Worm (Caenorhabditis elegans) whole organism, young adult: ENCODE results near the gene nhr-233.
A peak's percentile ranks its signal among the peaks of the same experiment; 100 is the strongest.

Experiments used
- B0035.1 ChIP-seq: sonication (generic microtip); optimal IDR thresholded peaks from 2 replicates; lab custom pipeline; 2016; ENCODE audit warnings: missing genetic modification characterization, mild to moderate bottlenecking, missing compliant biosample characterization, missing genotype, missing genetic modification reagents
- D2030.7 ChIP-seq: fragments of 200-800 bp; sonication (Bioruptor generic); IDR thresholded peaks from 2 replicates; pipeline ENCODE4 v1.3.6; 2022; ENCODE audit warnings: missing genetic modification reagents, missing genetic modification characterization, missing compliant biosample characterization
- F33H1.4 ChIP-seq: fragments of 200-800 bp; sonication (Bioruptor generic); IDR thresholded peaks from 2 replicates; pipeline ENCODE4 v1.3.6; 2022; ENCODE audit warnings: missing genetic modification reagents, missing genetic modification characterization, missing compliant biosample characterization
- F57C9.4 ChIP-seq: sonication (generic microtip); optimal IDR thresholded peaks from 2 replicates; lab custom pipeline; 2017; ENCODE audit warnings: mild to moderate bottlenecking, missing genetic modification characterization, missing compliant biosample characterization
- T07F8.4 ChIP-seq: sonication (generic microtip); optimal IDR thresholded peaks from 2 replicates; lab custom pipeline; 2016; ENCODE audit warnings: mild to moderate bottlenecking, missing genetic modification characterization, moderate library complexity, missing compliant biosample characterization
- athp-1 ChIP-seq: sonication (generic microtip); optimal IDR thresholded peaks from 2 replicates; lab custom pipeline; 2017; ENCODE audit warnings: mild to moderate bottlenecking, missing genetic modification characterization, missing compliant biosample characterization
- ceh-79 ChIP-seq: sonication (generic microtip); optimal IDR thresholded peaks from 2 replicates; lab custom pipeline; 2017; ENCODE audit warnings: mild to moderate bottlenecking, missing genetic modification characterization, missing compliant biosample characterization
- chd-7 ChIP-seq: sonication (generic microtip); optimal IDR thresholded peaks from 2 replicates; lab custom pipeline; 2016; ENCODE audit warnings: mild to moderate bottlenecking, missing genetic modification characterization, moderate library complexity, missing compliant biosample characterization
- dpff-1 ChIP-seq: sonication (generic microtip); optimal IDR thresholded peaks from 2 replicates; lab custom pipeline; 2017; ENCODE audit warnings: mild to moderate bottlenecking, missing genetic modification characterization, missing compliant biosample characterization
- hmg-20 ChIP-seq: fragments of 200-800 bp; sonication (Bioruptor generic); IDR thresholded peaks from 2 replicates; pipeline ENCODE4 v1.3.6; 2022; ENCODE audit warnings: missing genetic modification reagents, missing genetic modification characterization, missing compliant biosample characterization
- lag-1 ChIP-seq: fragments of 200-800 bp; sonication (Bioruptor generic); IDR thresholded peaks from 2 replicates; pipeline ENCODE4 v1.3.6; 2022; ENCODE audit warnings: missing genetic modification reagents, missing genetic modification characterization, missing compliant biosample characterization
- let-607 ChIP-seq, 2 experiments: fragments of 200-800 bp in 1 of 2; sonication (Bioruptor generic) in 1 of 2; sonication (generic microtip) in 1 of 2; optimal IDR thresholded peaks; 2 replicates each; lab custom pipeline; 2016 to 2018; ENCODE audit warnings: mild to moderate bottlenecking in 2 of 2, missing compliant biosample characterization in 2 of 2, missing genetic modification characterization in 2 of 2, moderate library complexity in 2 of 2, missing genotype in 1 of 2
- lin-26 ChIP-seq: fragments of 200-800 bp; sonication (Bioruptor generic); IDR thresholded peaks from 2 replicates; pipeline ENCODE4 v1.3.6; 2022; ENCODE audit warnings: missing genetic modification reagents, missing genetic modification characterization, missing compliant biosample characterization
- lin-35 ChIP-seq, 3 experiments: fragments of 150-350 bp in 2 of 3; sonication (generic microtip) in 1 of 3; optimal IDR thresholded peaks; 2 replicates each; lab custom pipeline; 2014 to 2018; ENCODE audit warnings: missing biosample characterization in 3 of 3, missing genetic modification characterization in 3 of 3, missing genetic modification reagents in 3 of 3
- lir-1 ChIP-seq: fragments of 200-800 bp; sonication (Bioruptor generic); conservative IDR thresholded peaks from 2 replicates; pipeline ENCODE4 v1.3.6; 2022; ENCODE audit warnings: missing genetic modification reagents, missing genetic modification characterization, missing compliant biosample characterization
- lsl-1 ChIP-seq: fragments of 200-800 bp; sonication (Bioruptor generic); optimal IDR thresholded peaks from 2 replicates; lab custom pipeline; 2018; ENCODE audit warnings: mild to moderate bottlenecking, missing genetic modification characterization, moderate library complexity, missing compliant biosample characterization
- madf-10 ChIP-seq: sonication (generic microtip); optimal IDR thresholded peaks from 2 replicates; lab custom pipeline; 2016; ENCODE audit warnings: mild to moderate bottlenecking, missing genetic modification characterization, missing compliant biosample characterization
- madf-6 ChIP-seq: fragments of 200-800 bp; sonication (Bioruptor generic); IDR thresholded peaks from 2 replicates; pipeline ENCODE4 v1.3.6; 2022; ENCODE audit warnings: missing genetic modification reagents, missing genetic modification characterization, missing compliant biosample characterization
- madf-8 ChIP-seq: fragments of 200-800 bp; sonication (Bioruptor generic); conservative IDR thresholded peaks from 2 replicates; pipeline ENCODE4 v1.3.6; 2022; ENCODE audit warnings: missing genetic modification reagents, missing genetic modification characterization, missing compliant biosample characterization
- mes-4 ChIP-seq: sonication (generic microtip); optimal IDR thresholded peaks from 2 replicates; lab custom pipeline; 2016; ENCODE audit warnings: missing genotype, missing genetic modification characterization, missing compliant biosample characterization
- pha-4 ChIP-seq: fragments of 150-350 bp; sonication (generic microtip); optimal IDR thresholded peaks from 2 replicates; lab custom pipeline; 2014; ENCODE audit warnings: missing biosample characterization, missing genetic modification reagents, missing genetic modification characterization
- snpc-1.1 ChIP-seq: sonication (generic microtip); optimal IDR thresholded peaks from 2 replicates; lab custom pipeline; 2017; ENCODE audit warnings: missing genetic modification characterization, mild to moderate bottlenecking, missing compliant biosample characterization, antibody characterized with exemption, moderate library complexity, missing genotype, missing genetic modification reagents; ENCODE audit not compliant: insufficient read depth
- snpc-1.3 ChIP-seq: sonication (generic microtip); optimal IDR thresholded peaks from 2 replicates; lab custom pipeline; 2017; ENCODE audit warnings: missing genetic modification characterization, mild to moderate bottlenecking, missing compliant biosample characterization, antibody characterized with exemption, moderate library complexity, missing genotype, missing genetic modification reagents; ENCODE audit not compliant: insufficient read depth
- snpc-3.4 ChIP-seq: sonication (generic microtip); optimal IDR thresholded peaks from 2 replicates; lab custom pipeline; 2017; ENCODE audit warnings: missing genetic modification characterization, mild to moderate bottlenecking, missing compliant biosample characterization, antibody characterized with exemption, moderate library complexity, missing genotype, missing genetic modification reagents
- snpc-4 ChIP-seq, 5 experiments: fragments of 150-350 bp in 1 of 5; sonication (generic microtip) in 4 of 5; optimal IDR thresholded peaks; 2 replicates each; lab custom pipeline; 2014 to 2018; ENCODE audit warnings: missing genetic modification characterization in 5 of 5, missing biosample characterization in 3 of 5, antibody characterized with exemption in 2 of 5, mild to moderate bottlenecking in 2 of 5, missing compliant biosample characterization in 2 of 5, missing genotype in 2 of 5, moderate library complexity in 2 of 5, missing genetic modification reagents in 1 of 5
- zfh-2 ChIP-seq: fragments of 200-800 bp; sonication (Bioruptor generic); conservative IDR thresholded peaks from 2 replicates; pipeline ENCODE4 v1.3.6; 2022; ENCODE audit warnings: missing genetic modification reagents, missing genetic modification characterization, missing compliant biosample characterization
- ztf-18 ChIP-seq: sonication (generic microtip); optimal IDR thresholded peaks from 2 replicates; lab custom pipeline; 2016; ENCODE audit warnings: missing genotype, mild to moderate bottlenecking, missing genetic modification characterization, missing compliant biosample characterization
- ztf-26 ChIP-seq: sonication (generic microtip); optimal IDR thresholded peaks from 2 replicates; lab custom pipeline; 2017; ENCODE audit warnings: missing genetic modification characterization, missing compliant biosample characterization
- ztf-3 ChIP-seq: fragments of 200-800 bp; sonication (Bioruptor generic); optimal IDR thresholded peaks from 2 replicates; lab custom pipeline; 2018; ENCODE audit warnings: mild to moderate bottlenecking, missing genetic modification characterization, missing compliant biosample characterization
- ztf-6 ChIP-seq: fragments of 200-800 bp; sonication (Bioruptor generic); IDR thresholded peaks from 2 replicates; pipeline ENCODE4 v1.3.6; 2022; ENCODE audit warnings: missing genetic modification reagents, missing genetic modification characterization, missing compliant biosample characterization

The nhr-233 gene

ce11 chrV:16591992-16592798, 21.6 kb upstream of the nhr-233 start, which contains the start of gene srh-269 (continued):
- TF ChIP-seq T07F8.4: peak; percentile 78
- TF ChIP-seq pha-4 (tag; lab: Kevin White, UChicago): no peak
- TF ChIP-seq B0035.1 (tag; lab: Kevin White, UChicago): peak; percentile 76
- TF ChIP-seq madf-8 (GFP tag; lab: Robert Waterston, UW): 0 out of 2 replicates have a peak, but pooled peaks have one; percentile 17
- peak; percentile 67 for TF ChIP-seq snpc-1.1 (tag; lab: Kevin White, UChicago)
- TF ChIP-seq snpc-3.4 (tag; lab: Kevin White, UChicago): peak; percentile 72
- peak; percentile 81 for TF ChIP-seq ztf-26 (tag; lab: Kevin White, UChicago)
- no peak for TF ChIP-seq lag-1 (GFP tag; lab: Robert Waterston, UW)
- peak; percentile 6 for TF ChIP-seq dpff-1
- peak; percentile 63 for TF ChIP-seq lir-1 (GFP tag; lab: Robert Waterston, UW)
- peak; percentile 58 for TF ChIP-seq athp-1 (tag; lab: Kevin White, UChicago)
- peak; percentile 43 for TF ChIP-seq F57C9.4 (tag; lab: Kevin White, UChicago)
- peak; percentile 46; the same call in 1 of the 2 replicates for TF ChIP-seq zfh-2 (GFP tag; lab: Robert Waterston, UW)

DNA sequence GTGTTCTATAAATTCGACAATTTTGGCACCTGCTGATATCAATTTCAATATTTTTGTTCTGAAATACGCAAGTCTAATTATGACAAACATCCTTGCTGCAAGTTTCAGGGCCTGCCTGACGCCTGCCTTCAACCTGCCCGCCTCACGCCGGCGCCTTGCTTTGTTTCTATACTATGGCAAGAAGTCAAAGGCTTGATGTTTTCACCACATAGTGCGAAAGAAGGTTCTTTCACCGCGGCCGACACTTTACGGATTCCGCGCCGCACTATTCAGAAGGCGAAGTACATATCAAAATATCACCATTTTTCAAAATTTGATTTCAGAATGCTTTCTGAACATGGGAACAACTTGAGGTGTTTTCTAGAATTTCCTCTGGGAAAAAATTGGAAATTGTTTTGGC, 18.9 kb upstream of the nhr-233 start:
- TF ChIP-seq snpc-4 (GFP tag; optimal IDR thresholded peaks at IDR 0.05; lab: Kevin White, UChicago) (no peak), snpc-4 (tag; optimal IDR thresholded peaks at IDR 0.05; lab: Kevin White, UChicago) (peak in 2 of 4 experiments; percentile 31 to 58), ztf-26 (tag; lab: Kevin White, UChicago) (no peak), ceh-79 (tag; lab: Kevin White, UChicago) (no peak), mes-4 (tag; lab: Kevin White, UChicago) (no peak), chd-7 (tag; lab: Kevin White, UChicago) (no peak)
- TF ChIP-seq, all 124 proteins: peak for 1

ce11 chrV:16588428-16588827, 17.8 kb upstream of the nhr-233 start, which contains the start of gene srw-73:
Gene srw-73 (minus strand): TSS chrV:16588528.
- TF ChIP-seq hmg-20 (no peak), snpc-1.1 (tag; lab: Kevin White, UChicago) (no peak), athp-1 (tag; lab: Kevin White, UChicago) (no peak), lin-35 (GFP tag; optimal IDR thresholded peaks at IDR 0.05; lab: Kevin White, UChicago) (no peak), madf-6 (no peak), F33H1.4 (no peak), ztf-18 (tag; lab: Kevin White, UChicago) (no peak), zfh-2 (GFP tag; lab: Robert Waterston, UW) (no peak), ztf-3 (GFP tag; lab: Kevin White, UChicago) (no peak), lsl-1 (GFP tag; lab: Kevin White, UChicago) (no peak), snpc-1.3 (tag; lab: Kevin White, UChicago) (no peak), ztf-26 (tag; lab: Kevin White, UChicago) (no peak), D2030.7 (GFP tag; lab: Robert Waterston, UW) (no peak), ztf-6 (GFP tag; lab: Robert Waterston, UW) (no peak)

DNA sequence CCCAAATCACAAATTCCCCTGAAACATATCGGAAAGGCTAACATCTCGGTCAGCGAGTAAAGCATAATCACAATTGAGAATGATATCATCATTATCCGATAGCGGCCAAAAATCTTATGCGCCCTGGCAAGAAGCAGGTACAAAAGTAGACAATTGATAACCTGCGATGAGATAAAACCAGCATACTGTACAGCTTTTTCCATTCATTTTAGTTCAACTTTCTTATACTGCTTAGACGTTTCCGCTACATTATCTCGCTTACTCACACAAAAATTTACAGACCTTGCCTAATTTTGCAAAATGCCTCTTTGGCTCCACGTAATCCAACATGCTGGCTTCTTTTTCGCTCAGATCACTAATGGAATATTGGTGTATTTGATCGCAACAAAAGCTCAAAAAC, 12.4 kb upstream of the nhr-233 start, which contains the start of gene str-150:
Gene str-150, plus strand, starts transcription at position 301 of the 400 bp plus-strand sequence.
- no peak for TF ChIP-seq madf-10 (tag; lab: Kevin White, UChicago)
- no peak for TF ChIP-seq lin-26 (GFP tag; lab: Robert Waterston, UW)
- no peak for TF ChIP-seq let-607 (tag; optimal IDR thresholded peaks at IDR 0.05; lab: Kevin White, UChicago)
